Worm (Caenorhabditis elegans): ENCODE data around the gene T19C3.7.

Gene T19C3.7

DNA sequence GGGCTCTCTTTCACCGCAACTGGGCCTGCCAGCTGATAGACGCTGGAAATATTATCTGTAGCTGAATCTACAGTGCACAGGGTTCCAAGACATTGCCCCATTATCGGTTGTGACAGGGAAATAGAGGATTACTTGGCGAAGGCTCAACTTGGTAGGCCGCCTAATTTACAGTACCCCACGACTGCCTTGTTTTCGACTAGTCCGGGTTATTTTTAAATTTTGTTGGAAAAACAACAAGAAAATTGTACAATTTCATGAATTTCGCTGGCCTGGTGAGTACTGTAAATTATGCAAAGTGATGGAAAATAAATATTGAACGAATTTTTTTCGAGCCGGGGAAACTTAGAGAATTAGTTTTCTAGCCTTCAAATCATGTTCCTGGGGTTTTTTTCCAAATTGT is at the start of gene T19C3.7:
Gene T19C3.7 (minus strand): TSS at position 101 of the 400 bp plus-strand sequence.
- TF ChIP-seq lin-13 (GFP tag; optimal IDR thresholded peaks at IDR 0.05) (no peak), ama-1 (optimal IDR thresholded peaks at IDR 0.05) (no peak), nhr-71 (tag; optimal IDR thresholded peaks at IDR 0.05) (no peak), snu-23 (GFP tag; optimal IDR thresholded peaks at IDR 0.05) (no peak), pax-3 (tag; optimal IDR thresholded peaks at IDR 0.05) (no peak), fos-1 (tag; optimal IDR thresholded peaks at IDR 0.05) (no peak), unc-130 (tag; optimal IDR thresholded peaks at IDR 0.05) (no peak), pag-3 (tag; optimal IDR thresholded peaks at IDR 0.05; ENCODE audit: borderline replicate concordance, insufficient read depth) (no peak), mab-9 (GFP tag; IDR thresholded peaks at IDR 0.05) (no peak), jun-1 (tag; optimal IDR thresholded peaks at IDR 0.05) (no peak), nhr-237 (tag; optimal IDR thresholded peaks at IDR 0.05) (no peak), dpl-1 (GFP tag; optimal IDR thresholded peaks at IDR 0.05) (no peak)

DNA sequence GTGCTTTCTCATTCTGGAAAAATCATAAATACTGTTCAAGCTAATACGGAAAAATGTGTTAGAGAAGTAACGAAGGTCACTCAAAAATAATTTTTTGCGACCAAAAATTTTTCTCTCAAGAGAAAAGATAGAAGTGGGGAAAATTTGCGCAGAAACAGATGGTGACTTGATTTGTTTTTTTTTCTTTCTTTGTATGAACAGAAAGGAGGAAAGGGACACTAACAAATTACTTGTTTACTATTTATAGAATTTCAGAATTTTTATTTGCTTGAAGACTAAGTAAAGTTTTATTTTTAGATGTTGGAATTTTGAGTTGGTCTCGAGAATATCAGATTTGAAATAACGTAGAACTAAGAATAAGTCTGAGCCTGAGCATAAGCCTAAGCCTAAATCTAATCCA is 47.4 kb upstream of the T19C3.7 start, which contains the start of gene W02B3.4:
Gene W02B3.4 (minus strand): TSS at position 101 of the 400 bp plus-strand sequence.
- no peak for TF ChIP-seq sup-37 (GFP tag; optimal IDR thresholded peaks at IDR 0.05)
- TF ChIP-seq dsc-1 (tag; optimal IDR thresholded peaks at IDR 0.05): peak; percentile 33

DNA sequence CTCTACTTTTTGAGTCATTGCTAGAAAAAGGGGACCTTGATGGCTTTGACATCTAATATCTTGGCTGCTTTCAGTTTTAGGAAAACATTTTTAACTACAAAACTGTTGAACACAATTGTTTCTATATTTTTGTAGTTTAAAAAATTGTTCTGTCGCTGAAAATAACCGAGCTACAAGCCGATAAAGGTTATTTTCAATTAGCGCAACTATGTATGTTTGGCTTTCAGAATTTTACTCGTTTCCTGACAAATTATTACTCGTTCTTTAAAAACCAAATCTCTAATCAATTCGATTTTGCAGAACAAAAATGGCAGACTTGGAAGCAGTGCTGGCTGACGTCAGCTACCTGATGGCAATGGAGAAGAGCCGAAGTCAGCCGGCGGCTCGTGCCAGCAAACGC is 39.9 kb upstream of the T19C3.7 start, which contains the start of gene grk-2:
Gene grk-2 (plus strand): TSS at position 301 of the 400 bp plus-strand sequence.
- TF ChIP-seq fkh-8 (tag; optimal IDR thresholded peaks at IDR 0.05) (no peak), alr-1 (tag; optimal IDR thresholded peaks at IDR 0.05; ENCODE audit: borderline replicate concordance) (no peak), mep-1 (tag; optimal IDR thresholded peaks at IDR 0.05) (no peak), aly-2 (tag; optimal IDR thresholded peaks at IDR 0.05) (no peak), lin-39 (tag; optimal IDR thresholded peaks at IDR 0.05) (no peak), lin-35 (GFP tag; optimal IDR thresholded peaks at IDR 0.05) (no peak), jun-1 (tag; optimal IDR thresholded peaks at IDR 0.05) (no peak), ces-1 (GFP tag; optimal IDR thresholded peaks at IDR 0.05) (no peak), ceh-8 (GFP tag; optimal IDR thresholded peaks at IDR 0.05) (no peak), lin-14 (GFP tag; optimal IDR thresholded peaks at IDR 0.05) (no peak), lsy-2 (tag; optimal IDR thresholded peaks at IDR 0.05) (no peak), ceh-63 (GFP tag; optimal IDR thresholded peaks at IDR 0.05) (no peak), dpl-1 (GFP tag; optimal IDR thresholded peaks at IDR 0.05) (no peak)

DNA sequence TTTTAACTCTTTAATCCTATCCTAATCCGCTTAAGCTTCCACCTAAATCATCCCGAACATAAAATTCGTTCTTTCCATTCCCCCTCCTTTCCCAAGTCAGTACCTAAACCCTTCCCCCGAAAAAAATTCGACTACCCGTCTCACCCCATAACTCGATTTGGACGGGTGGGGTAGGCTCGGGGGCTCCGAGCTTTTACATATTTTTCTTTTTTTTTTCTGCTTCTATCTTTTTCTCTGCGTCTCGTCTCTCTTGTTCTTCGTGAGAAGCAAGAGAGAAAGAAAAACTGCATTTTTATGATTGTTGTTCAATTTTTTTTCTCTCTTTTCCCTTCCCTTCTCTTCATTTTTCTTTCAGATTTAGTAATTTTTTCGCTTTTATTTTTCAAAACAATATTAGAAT is 39.4 kb upstream of the T19C3.7 start:
- TF ChIP-seq ces-1 (GFP tag; optimal IDR thresholded peaks at IDR 0.05): peak; percentile 82
- TF ChIP-seq lsy-2 (tag; optimal IDR thresholded peaks at IDR 0.05): peak; percentile 2 to 31
- no peak for TF ChIP-seq lir-3 (tag; optimal IDR thresholded peaks at IDR 0.05; ENCODE audit: poor library complexity)
- TF ChIP-seq efl-1 (optimal IDR thresholded peaks at IDR 0.05): no peak
- peak in 1 of 2 experiments; percentile 3 for TF ChIP-seq efl-1 (GFP tag; optimal IDR thresholded peaks at IDR 0.05 in 1 of 2)
- peak in 1 of 3 experiments; percentile 36 for TF ChIP-seq ceh-82 (tag; optimal IDR thresholded peaks at IDR 0.05)
- no peak for TF ChIP-seq mep-1 (tag; optimal IDR thresholded peaks at IDR 0.05)
- TF ChIP-seq lin-14 (GFP tag; optimal IDR thresholded peaks at IDR 0.05): peak; percentile 76
- TF ChIP-seq snu-23 (GFP tag; optimal IDR thresholded peaks at IDR 0.05): peak; percentile 20
- TF ChIP-seq ceh-63 (GFP tag; optimal IDR thresholded peaks at IDR 0.05): no peak
- no peak for TF ChIP-seq nhr-84 (tag; optimal IDR thresholded peaks at IDR 0.05)
- peak; percentile 37 for TF ChIP-seq nhr-47 (tag; optimal IDR thresholded peaks at IDR 0.05)
- TF ChIP-seq nhr-71 (tag; optimal IDR thresholded peaks at IDR 0.05): peak; percentile 29
- TF ChIP-seq fkh-10 (GFP tag; optimal IDR thresholded peaks at IDR 0.05): peak; percentile 47
- peak in 1 of 3 experiments; percentile 9 for TF ChIP-seq dpl-1 (GFP tag; optimal IDR thresholded peaks at IDR 0.05)

DNA sequence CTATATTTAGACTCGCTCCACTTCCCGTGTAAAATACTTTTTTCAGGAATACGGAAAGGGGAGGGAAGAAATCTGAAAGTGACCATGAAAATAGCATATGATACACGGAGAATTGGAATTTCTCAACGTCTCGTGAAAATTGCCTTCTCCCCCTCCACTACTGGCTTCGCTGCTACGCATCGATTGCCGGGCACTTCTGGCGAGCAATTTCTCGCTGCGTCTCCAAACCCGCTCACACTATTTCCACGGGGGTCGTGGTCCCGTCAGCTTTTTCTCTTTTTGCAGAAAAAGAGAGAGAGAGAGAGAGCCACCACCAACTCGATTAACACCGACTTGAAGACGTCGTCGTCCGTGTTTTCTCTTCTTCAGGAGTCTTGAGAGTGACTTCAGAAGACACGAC is 35.0 kb upstream of the T19C3.7 start:
- peak; percentile 78 for TF ChIP-seq unc-86 (tag; optimal IDR thresholded peaks at IDR 0.05)
- peak; percentile 16 for TF ChIP-seq ceh-8 (GFP tag; optimal IDR thresholded peaks at IDR 0.05)
- TF ChIP-seq elt-2 (tag; optimal IDR thresholded peaks at IDR 0.05): no peak
- TF ChIP-seq grh-1 (GFP tag; IDR thresholded peaks at IDR 0.05): no peak
- no peak for TF ChIP-seq egl-27 (tag; optimal IDR thresholded peaks at IDR 0.05)
- peak; percentile 70 for TF ChIP-seq nhr-47 (tag; optimal IDR thresholded peaks at IDR 0.05)
- TF ChIP-seq lin-14 (GFP tag; optimal IDR thresholded peaks at IDR 0.05): peak; percentile 94
- no peak for TF ChIP-seq unc-130 (tag; optimal IDR thresholded peaks at IDR 0.05)
- TF ChIP-seq nhr-19 (GFP tag; conservative IDR thresholded peaks at IDR 0.05): 0 out of 2 replicates have a peak, but pooled peaks have one; percentile 19
- peak; percentile 17 for TF ChIP-seq nhr-20 (tag; optimal IDR thresholded peaks at IDR 0.05)
- TF ChIP-seq elt-3 (tag; optimal IDR thresholded peaks at IDR 0.05): no peak
- no peak for TF ChIP-seq unc-98 (GFP tag; IDR thresholded peaks at IDR 0.05)
- TF ChIP-seq ztf-11 (tag; optimal IDR thresholded peaks at IDR 0.05): no peak
- peak; percentile 3 for TF ChIP-seq pax-3 (tag; optimal IDR thresholded peaks at IDR 0.05)
- TF ChIP-seq dsc-1 (tag; optimal IDR thresholded peaks at IDR 0.05): peak; percentile 17
- TF ChIP-seq mep-1 (tag; optimal IDR thresholded peaks at IDR 0.05): peak; percentile 29
- no peak for TF ChIP-seq hpl-2 (GFP tag; optimal IDR thresholded peaks at IDR 0.05)
- TF ChIP-seq xbp-1 (tag; optimal IDR thresholded peaks at IDR 0.05): peak; percentile 39
- TF ChIP-seq fkh-8 (tag; optimal IDR thresholded peaks at IDR 0.05): peak; percentile 88

Measured in whole organism, L1 larva.